Fruit fly (Drosophila melanogaster): ENCODE data around the gene CG11977.

CG11977 gene

dm6 chr3R:8992928-8993579, 4.4 kb upstream of the CG11977 start, which contains the start of gene CG11975 (continued):
- TF ChIP-seq Opbp (GFP tag; IDR thresholded peaks at IDR 0.05; ENCODE audit: partially characterized antibody): peak; percentile 55; the same call in 2 of the 3 replicates
- peak; percentile 60 for TF ChIP-seq CG9727 (GFP tag; optimal IDR thresholded peaks at IDR 0.05)
- no peak for TF ChIP-seq D19A (tag; optimal IDR thresholded peaks at IDR 0.05)
- peak; percentile 24 for TF ChIP-seq CG9797 (GFP tag; optimal IDR thresholded peaks at IDR 0.05)
- no peak for TF ChIP-seq CG15011 (GFP tag; optimal IDR thresholded peaks at IDR 0.05)
- TF ChIP-seq CG12155 (GFP tag; optimal IDR thresholded peaks at IDR 0.05): peak; percentile 80
- no peak for TF ChIP-seq CG2199 (GFP tag; IDR thresholded peaks at IDR 0.05)
- TF ChIP-seq HLH4C (GFP tag; IDR thresholded peaks at IDR 0.05; ENCODE audit: partially characterized antibody): peak; percentile 68
- peak; percentile 21 for TF ChIP-seq Nf-YB (GFP tag; optimal IDR thresholded peaks at IDR 0.05)
- TF ChIP-seq CG3838 (GFP tag; optimal IDR thresholded peaks at IDR 0.05): no peak
- peak; percentile 67 for TF ChIP-seq Six4 (GFP tag; optimal IDR thresholded peaks at IDR 0.05)
- TF ChIP-seq CG17612 (GFP tag; IDR thresholded peaks at IDR 0.05): no peak
- peak; percentile 91 for TF ChIP-seq nerfin-1 (tag; optimal IDR thresholded peaks at IDR 0.05)
- TF ChIP-seq HLH54F (GFP tag; optimal IDR thresholded peaks at IDR 0.05): peak; percentile 92
- peak; percentile 82 for TF ChIP-seq Dll (GFP tag; IDR thresholded peaks at IDR 0.05; ENCODE audit: partially characterized antibody)
- peak; percentile 86 for TF ChIP-seq tx (GFP tag; optimal IDR thresholded peaks at IDR 0.05)
- TF ChIP-seq toy (GFP tag; IDR thresholded peaks at IDR 0.05): no peak
- no peak for TF ChIP-seq bcd (GFP tag; optimal IDR thresholded peaks at IDR 0.05)
- TF ChIP-seq CG10267 (tag; optimal IDR thresholded peaks at IDR 0.05): peak; percentile 99
- peak; percentile 73 for TF ChIP-seq al (GFP tag; IDR thresholded peaks at IDR 0.05)
- TF ChIP-seq Deaf1 (tag; optimal IDR thresholded peaks at IDR 0.05): no peak
- TF ChIP-seq CG7786 (GFP tag; optimal IDR thresholded peaks at IDR 0.05): peak; percentile 90
- TF ChIP-seq CG11398 (GFP tag; optimal IDR thresholded peaks at IDR 0.05): peak; percentile 60
- peak; percentile 64 for TF ChIP-seq Atf6 (GFP tag; IDR thresholded peaks at IDR 0.05)
- peak; percentile 79 for TF ChIP-seq Scr (GFP tag; IDR thresholded peaks at IDR 0.05; ENCODE audit: partially characterized antibody)
- peak; percentile 70 for TF ChIP-seq CG4820 (GFP tag; optimal IDR thresholded peaks at IDR 0.05)
- TF ChIP-seq CG33557 (GFP tag; optimal IDR thresholded peaks at IDR 0.05): peak; percentile 63
- peak; percentile 82 for TF ChIP-seq ind (GFP tag; optimal IDR thresholded peaks at IDR 0.05)
- peak; percentile 87 for TF ChIP-seq CG12942 (GFP tag; optimal IDR thresholded peaks at IDR 0.05)
- TF ChIP-seq Fer2 (tag; optimal IDR thresholded peaks at IDR 0.05): peak; percentile 54
- TF ChIP-seq CG31441 (GFP tag; IDR thresholded peaks at IDR 0.05): no peak
- TF ChIP-seq CG9215 (GFP tag; IDR thresholded peaks at IDR 0.05): peak; percentile 79
- TF ChIP-seq CG10654 (GFP tag; optimal IDR thresholded peaks at IDR 0.05): peak; percentile 69
- peak; percentile 80 for TF ChIP-seq Chrac-16 (GFP tag; optimal IDR thresholded peaks at IDR 0.05)
- TF ChIP-seq Atf3 (GFP tag; optimal IDR thresholded peaks at IDR 0.05): peak; percentile 46
- peak; percentile 79 for TF ChIP-seq slbo (GFP tag; IDR thresholded peaks at IDR 0.05)
- peak; percentile 62 for TF ChIP-seq stwl (tag; optimal IDR thresholded peaks at IDR 0.05)
- TF ChIP-seq Mrtf (GFP tag; IDR thresholded peaks at IDR 0.05): 0 out of 3 replicates have a peak, but pooled peaks have one; percentile 6
- no peak for TF ChIP-seq pan (optimal IDR thresholded peaks at IDR 0.05)
- peak in 1 of 2 experiments; percentile 24 for TF ChIP-seq pan (GFP tag; optimal IDR thresholded peaks at IDR 0.05 in 1 of 2, IDR thresholded peaks at IDR 0.05 in 1 of 2)
- no peak for TF ChIP-seq CG7745 (tag; optimal IDR thresholded peaks at IDR 0.05)
- peak; percentile 77 for TF ChIP-seq CG15514 (GFP tag; optimal IDR thresholded peaks at IDR 0.05)
- TF ChIP-seq CG10565 (GFP tag; optimal IDR thresholded peaks at IDR 0.05): no peak
- no peak for TF ChIP-seq Fer3 (tag; optimal IDR thresholded peaks at IDR 0.05)
- peak; percentile 95 for TF ChIP-seq chn (GFP tag; optimal IDR thresholded peaks at IDR 0.05)
- peak; percentile 70 for TF ChIP-seq dysf (GFP tag; IDR thresholded peaks at IDR 0.05)
- peak; percentile 96 for TF ChIP-seq klu (GFP tag; IDR thresholded peaks at IDR 0.05)
- TF ChIP-seq CG12391 (tag; optimal IDR thresholded peaks at IDR 0.05): peak; percentile 78
- peak; percentile 34; the same call in 1 of the 2 replicates for TF ChIP-seq H2.0 (GFP tag; IDR thresholded peaks at IDR 0.05)
- TF ChIP-seq CG30403 (GFP tag; optimal IDR thresholded peaks at IDR 0.05): peak; percentile 91
